Fruit fly (Drosophila melanogaster): ENCODE measurements around the gene CG7573.

CG7573 gene

DNA sequence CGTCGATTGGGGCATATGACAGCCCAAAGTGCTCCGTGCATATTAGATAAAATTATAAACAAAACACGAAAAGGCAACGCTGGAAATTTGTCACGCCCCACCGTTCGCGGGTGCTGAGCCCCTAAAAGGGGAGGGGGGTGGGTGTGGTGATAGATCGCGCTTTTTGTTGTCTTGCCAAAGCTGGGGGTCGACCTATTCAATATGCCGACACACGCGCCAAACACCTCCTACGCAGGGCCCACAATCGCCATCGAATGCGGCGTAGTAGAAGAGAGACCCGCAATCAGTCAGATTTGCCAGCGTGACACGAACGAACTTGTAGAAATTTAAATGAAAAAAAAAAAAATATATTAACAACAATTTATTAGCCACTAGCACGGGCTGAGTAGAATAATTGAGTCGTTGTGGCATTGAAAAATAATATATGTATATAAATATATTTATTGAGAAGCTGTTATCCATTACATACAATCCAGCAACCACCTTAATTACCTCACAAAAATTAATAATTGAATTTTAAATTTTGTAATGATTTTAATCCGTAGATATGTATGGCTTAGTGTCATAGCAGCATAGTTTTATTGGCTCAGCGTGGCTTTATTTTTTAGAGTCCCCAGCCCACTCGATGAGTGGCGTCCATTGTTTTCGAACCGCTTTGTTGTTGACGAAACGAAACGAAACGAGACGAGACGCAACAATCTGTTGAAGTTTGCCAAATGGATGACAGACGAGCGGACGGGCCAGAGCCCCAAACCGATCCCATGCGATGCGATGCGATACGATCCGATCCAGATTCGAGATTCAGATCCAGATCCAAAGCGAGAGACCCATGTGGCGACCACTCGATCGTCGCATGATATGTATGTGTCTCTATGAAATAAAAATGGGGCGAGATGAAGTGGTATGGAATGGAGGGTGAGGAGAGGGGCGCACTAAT is 37.7 kb downstream of the CG7573 start (continued):
- TF ChIP-seq Med (GFP tag) (peak; percentile 83), CG17359 (tag; optimal IDR thresholded peaks at IDR 0.05) (peak; percentile 94), crc (GFP tag; optimal IDR thresholded peaks at IDR 0.05) (no peak), Dref (GFP tag; IDR thresholded peaks at IDR 0.05) (no peak), Dad (GFP tag; optimal IDR thresholded peaks at IDR 0.05) (no peak), CG6175 (GFP tag; IDR thresholded peaks at IDR 0.05) (peak; percentile 65; the same call in 1 of the 3 replicates), ara (GFP tag; IDR thresholded peaks at IDR 0.05) (peak; percentile 89), ERR (GFP tag; optimal IDR thresholded peaks at IDR 0.05) (no peak), CG15073 (GFP tag; optimal IDR thresholded peaks at IDR 0.05) (no peak), CG7745 (tag; optimal IDR thresholded peaks at IDR 0.05) (no peak), CG1603 (tag; optimal IDR thresholded peaks at IDR 0.05) (no peak), Hmx (GFP tag; optimal IDR thresholded peaks at IDR 0.05) (no peak), gro (GFP tag; optimal IDR thresholded peaks at IDR 0.05) (peak; percentile 80), lmd (GFP tag; IDR thresholded peaks at IDR 0.05) (peak; percentile 87), CG13123 (GFP tag; optimal IDR thresholded peaks at IDR 0.05) (peak; percentile 55), knrl (GFP tag; IDR thresholded peaks at IDR 0.05; ENCODE audit: partially characterized antibody) (0 out of 3 replicates have a peak, but pooled peaks have one; percentile 13), CG4424 (GFP tag; optimal IDR thresholded peaks at IDR 0.05) (peak; percentile 76), peb (GFP tag; IDR thresholded peaks at IDR 0.05) (peak; percentile 57; the same call in 1 of the 2 replicates), ato (GFP tag; IDR thresholded peaks at IDR 0.05; ENCODE audit: partially characterized antibody) (0 out of 2 replicates have a peak, but pooled peaks have one; percentile 33), CG9797 (GFP tag; optimal IDR thresholded peaks at IDR 0.05) (no peak), CG6689 (GFP tag; IDR thresholded peaks at IDR 0.05) (peak; percentile 94), CG8089 (GFP tag; optimal IDR thresholded peaks at IDR 0.05) (no peak), CG9932 (GFP tag; IDR thresholded peaks at IDR 0.05) (peak; percentile 93), ken (GFP tag; IDR thresholded peaks at IDR 0.05) (peak; percentile 81), p53 (GFP tag; optimal IDR thresholded peaks at IDR 0.05) (peak; percentile 53), mam (GFP tag; optimal IDR thresholded peaks at IDR 0.05) (no peak), ATbp (GFP tag; optimal IDR thresholded peaks at IDR 0.05) (peak; percentile 71), CG4707 (GFP tag; optimal IDR thresholded peaks at IDR 0.05) (peak; percentile 59), Mrtf (GFP tag; IDR thresholded peaks at IDR 0.05) (peak; percentile 82), Mes4 (GFP tag; optimal IDR thresholded peaks at IDR 0.05) (no peak), CG32772 (GFP tag; IDR thresholded peaks at IDR 0.05) (peak; percentile 77), CG3726 (GFP tag; IDR thresholded peaks at IDR 0.05) (peak; percentile 85), odd (GFP tag; optimal IDR thresholded peaks at IDR 0.05) (peak; percentile 92), ci (GFP tag; IDR thresholded peaks at IDR 0.05) (peak; percentile 91), slou (GFP tag; optimal IDR thresholded peaks at IDR 0.05) (peak; percentile 32), row (GFP tag; IDR thresholded peaks at IDR 0.05) (peak; percentile 91), CG15269 (tag; optimal IDR thresholded peaks at IDR 0.05) (peak; percentile 96), twi (tag; optimal IDR thresholded peaks at IDR 0.05) (peak; percentile 39), E2f2 (GFP tag; IDR thresholded peaks at IDR 0.05) (peak; percentile 77), CG17385 (GFP tag; optimal IDR thresholded peaks at IDR 0.05) (peak; percentile 88), so (GFP tag; IDR thresholded peaks at IDR 0.05) (peak; percentile 97), CG3995 (GFP tag; optimal IDR thresholded peaks at IDR 0.05) (no peak), CG10979 (tag; optimal IDR thresholded peaks at IDR 0.05) (peak; percentile 80), Lim3 (GFP tag; IDR thresholded peaks at IDR 0.05) (peak; percentile 78), CG42726 (GFP tag; IDR thresholded peaks at IDR 0.05; ENCODE audit: partially characterized antibody) (no peak), btn (GFP tag; optimal IDR thresholded peaks at IDR 0.05) (no peak), Nf-YA (GFP tag; IDR thresholded peaks at IDR 0.05) (0 out of 2 replicates have a peak, but pooled peaks have one; percentile 35), gfzf (GFP tag; optimal IDR thresholded peaks at IDR 0.05) (no peak), croc (GFP tag; conservative IDR thresholded peaks at IDR 0.05) (peak; percentile 77)

Measured in whole organism, embryonic.